Worm (Caenorhabditis elegans): Measurements from ENCODE around the gene Y54E2A.8.

The Y54E2A.8 gene

DNA sequence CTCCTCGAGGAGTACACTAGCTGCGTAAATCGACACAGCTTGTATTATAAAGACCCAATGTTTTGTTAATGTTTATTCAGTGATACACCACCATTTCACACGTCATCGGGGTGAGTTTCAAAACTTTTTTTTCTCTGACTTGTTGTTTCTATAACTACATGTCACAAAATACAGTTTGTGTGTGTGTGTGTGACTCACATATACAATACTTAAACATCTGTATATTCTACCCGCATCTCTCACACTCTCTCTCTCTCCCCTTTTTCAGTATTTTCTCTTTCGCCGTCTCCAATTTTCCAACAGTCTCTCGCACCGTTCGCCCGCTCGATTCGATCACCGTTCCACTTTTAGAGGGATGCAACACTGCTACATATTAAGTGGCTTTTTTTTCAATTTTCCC lies 33.3 kb downstream of the Y54E2A.8 start:
- TF ChIP-seq ama-1 (optimal IDR thresholded peaks at IDR 0.05) (no peak), ama-1 (GFP tag; optimal IDR thresholded peaks at IDR 0.05) (no peak), hlh-26 (GFP tag; conservative IDR thresholded peaks at IDR 0.05) (no peak), ceh-91 (GFP tag; IDR thresholded peaks at IDR 0.05) (no peak), C17E4.6 (GFP tag; IDR thresholded peaks at IDR 0.05) (no peak), zfh-2 (GFP tag; conservative IDR thresholded peaks at IDR 0.05) (0 out of 2 replicates have a peak, but pooled peaks have one; percentile 21), bed-1 (GFP tag; IDR thresholded peaks at IDR 0.05) (no peak), aptf-3 (GFP tag; IDR thresholded peaks at IDR 0.05) (no peak), chd-7 (tag; optimal IDR thresholded peaks at IDR 0.05) (no peak), nhr-80 (tag; optimal IDR thresholded peaks at IDR 0.05) (peak; percentile 53), hmg-1.2 (GFP tag; IDR thresholded peaks at IDR 0.05) (peak; percentile 80; the same call in 1 of the 2 replicates), unc-62 (GFP tag; optimal IDR thresholded peaks at IDR 0.05) (peak; percentile 38), rec-8 (tag; optimal IDR thresholded peaks at IDR 0.05) (no peak), Y56A3A.18 (GFP tag; IDR thresholded peaks at IDR 0.05) (no peak), ceh-40 (GFP tag; IDR thresholded peaks at IDR 0.05) (no peak), sdz-38 (tag; optimal IDR thresholded peaks at IDR 0.05) (no peak), cebp-1 (GFP tag; IDR thresholded peaks at IDR 0.05) (0 out of 2 replicates have a peak, but pooled peaks have one; percentile 12), cebp-1 (tag; optimal IDR thresholded peaks at IDR 0.05) (peak; percentile 45), F55B11.4 (tag; optimal IDR thresholded peaks at IDR 0.05; ENCODE audit: borderline replicate concordance, insufficient read depth) (no peak), attf-3 (GFP tag; conservative IDR thresholded peaks at IDR 0.05) (no peak), B0336.3 (GFP tag; IDR thresholded peaks at IDR 0.05) (no peak)

DNA sequence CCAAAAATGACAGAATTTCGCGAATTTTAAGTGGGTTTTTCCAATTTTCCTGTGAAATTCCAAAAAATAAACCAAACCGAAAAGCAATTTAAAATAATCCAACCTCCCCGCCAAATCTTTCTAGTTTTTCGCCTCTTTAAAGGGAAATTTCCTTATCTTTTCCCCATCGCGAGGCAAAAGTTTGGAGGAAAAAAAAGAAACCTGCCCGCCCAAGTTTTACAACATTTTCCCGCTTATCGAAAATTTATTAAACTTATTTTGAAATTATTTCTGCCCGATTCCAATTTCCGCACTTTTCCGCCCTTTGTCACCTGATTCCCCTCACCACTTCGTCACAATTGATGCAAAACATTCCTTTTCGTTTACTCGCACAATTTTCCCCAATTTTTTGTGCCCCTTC lies 34.1 kb downstream of the Y54E2A.8 start, which contains the start of gene osta-3:
Gene osta-3 (plus strand): TSS at position 301 of the 400 bp plus-strand sequence.
- no peak for TF ChIP-seq C06A6.2 (GFP tag; conservative IDR thresholded peaks at IDR 0.05)
- peak; percentile 54; the same call in 1 of the 2 replicates for TF ChIP-seq madf-6 (GFP tag; IDR thresholded peaks at IDR 0.05)
- TF ChIP-seq efl-1 (GFP tag; optimal IDR thresholded peaks at IDR 0.05): peak; percentile 13

DNA sequence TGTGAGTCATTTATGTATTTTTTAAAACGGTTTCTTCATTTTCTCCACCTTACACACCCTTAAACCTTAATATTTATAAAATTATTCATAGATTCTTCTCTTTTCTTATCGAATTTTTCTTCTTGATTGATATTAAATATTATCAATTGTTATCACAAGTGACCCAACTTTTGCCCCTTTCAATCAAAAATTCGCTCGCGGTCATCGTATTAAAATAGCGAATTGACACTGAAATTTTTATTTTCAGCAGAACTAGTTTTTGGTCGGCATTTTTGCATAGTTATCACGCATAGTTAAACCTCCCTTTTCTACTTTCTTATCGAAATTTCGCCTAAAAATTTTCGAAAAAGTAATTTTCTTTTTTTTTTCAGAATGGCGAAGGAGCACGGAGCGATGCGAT lies 34.5 kb downstream of the Y54E2A.8 start:
- TF ChIP-seq Y53G8AR.9 (GFP tag; conservative IDR thresholded peaks at IDR 0.05) (0 out of 2 replicates have a peak, but pooled peaks have one; percentile 39), unc-62 (GFP tag; optimal IDR thresholded peaks at IDR 0.05) (peak; percentile 24), dox-1 (GFP tag; IDR thresholded peaks at IDR 0.05) (peak; percentile 45; the same call in 1 of the 2 replicates), nhr-80 (tag; optimal IDR thresholded peaks at IDR 0.05) (peak; percentile 84), athp-1 (tag; optimal IDR thresholded peaks at IDR 0.05) (no peak), cebp-1 (GFP tag; IDR thresholded peaks at IDR 0.05) (no peak), cebp-1 (tag; optimal IDR thresholded peaks at IDR 0.05) (peak; percentile 38), nfyb-1 (GFP tag; IDR thresholded peaks at IDR 0.05) (no peak)

DNA sequence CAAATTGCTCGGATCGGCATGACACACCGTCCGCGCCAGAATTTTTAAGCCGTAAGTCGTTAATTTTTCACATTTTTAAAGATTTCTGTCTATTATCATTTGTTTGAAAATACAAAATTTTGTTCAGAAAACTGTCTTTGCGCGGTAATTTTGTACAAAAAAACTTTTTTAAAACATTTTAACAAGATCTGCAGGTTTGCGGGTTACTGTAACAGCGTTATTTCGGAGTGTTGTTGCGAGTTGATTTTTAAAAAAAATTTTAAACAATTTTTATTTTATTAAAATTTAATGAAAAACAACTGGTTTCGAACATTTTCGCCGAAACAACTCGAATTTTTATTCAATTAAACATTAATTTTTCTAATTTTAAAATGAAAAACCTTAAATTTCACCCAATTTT lies 35.0 kb downstream of the Y54E2A.8 start:
- TF ChIP-seq lag-1 (GFP tag; IDR thresholded peaks at IDR 0.05): no peak
- TF ChIP-seq lsl-1 (GFP tag; optimal IDR thresholded peaks at IDR 0.05): peak; percentile 69
- TF ChIP-seq hlh-26 (GFP tag; conservative IDR thresholded peaks at IDR 0.05): no peak
- no peak for TF ChIP-seq T26A5.8 (tag; optimal IDR thresholded peaks at IDR 0.05)
- 0 out of 2 replicates have a peak, but pooled peaks have one; percentile 9 for TF ChIP-seq madf-6 (GFP tag; IDR thresholded peaks at IDR 0.05)
- no peak for TF ChIP-seq Y67H2A.10 (GFP tag; conservative IDR thresholded peaks at IDR 0.05)
- TF ChIP-seq hsf-1 (GFP tag; IDR thresholded peaks at IDR 0.05): no peak
- TF ChIP-seq madf-3 (GFP tag; IDR thresholded peaks at IDR 0.05): no peak
- TF ChIP-seq lin-40 (tag; optimal IDR thresholded peaks at IDR 0.05): no peak
- TF ChIP-seq die-1 (tag; optimal IDR thresholded peaks at IDR 0.05): no peak
- TF ChIP-seq ceh-40 (GFP tag; IDR thresholded peaks at IDR 0.05): no peak
- no peak for TF ChIP-seq T07F8.4 (tag; optimal IDR thresholded peaks at IDR 0.05)
